ENCODE assay signal across 3 fruit fly cellular contexts in genomic region chr2L:2906122-2906521, dm6.
TF ChIP-seq lines count a peak whose summit lies in the region.

No protein-coding gene starts in this region.

- no peak for TF ChIP-seq CTCF in whole organism, embryonic (GFP tag; optimal IDR thresholded peaks at IDR 0.05; lab: Kevin White, UChicago)

TF ChIP-seq in whole organism, adult, 20 proteins besides CTCF, POLR2A, EP300 and RAD21:
- TF ChIP-seq bab1 (GFP tag; optimal IDR thresholded peaks at IDR 0.05; lab: Kevin White, UChicago) (no peak), CG5204 (GFP tag; optimal IDR thresholded peaks at IDR 0.05; lab: Kevin White, UChicago) (no peak), Clk (GFP tag; optimal IDR thresholded peaks at IDR 0.05; lab: Kevin White, UChicago) (no peak), ovo (GFP tag; optimal IDR thresholded peaks at IDR 0.05; lab: Kevin White, UChicago) (peak; percentile 28), tj (GFP tag; optimal IDR thresholded peaks at IDR 0.05; lab: Kevin White, UChicago) (peak; percentile 3), CG33017 (tag; optimal IDR thresholded peaks at IDR 0.05; lab: Kevin White, UChicago) (no peak), CG7045 (GFP tag; optimal IDR thresholded peaks at IDR 0.05; lab: Kevin White, UChicago) (peak; percentile 26), CG14711 (tag; optimal IDR thresholded peaks at IDR 0.05; lab: Kevin White, UChicago) (no peak), CG7101 (tag; optimal IDR thresholded peaks at IDR 0.05; lab: Kevin White, UChicago) (peak; percentile 2), toe (GFP tag; optimal IDR thresholded peaks at IDR 0.05; lab: Kevin White, UChicago) (no peak), cic (GFP tag; optimal IDR thresholded peaks at IDR 0.05; lab: Kevin White, UChicago) (peak; percentile 64), Hr96 (GFP tag; optimal IDR thresholded peaks at IDR 0.05; lab: Kevin White, UChicago) (no peak), Crg-1 (GFP tag; optimal IDR thresholded peaks at IDR 0.05; lab: Kevin White, UChicago) (no peak), CG11617 (GFP tag; optimal IDR thresholded peaks at IDR 0.05; lab: Kevin White, UChicago) (peak; percentile 23), CG12768 (GFP tag; optimal IDR thresholded peaks at IDR 0.05; lab: Kevin White, UChicago) (peak; percentile 57), cnc (optimal IDR thresholded peaks at IDR 0.05; lab: Kevin White, UChicago) (no peak), kay (GFP tag; lab: Kevin White, UChicago; ENCODE audit: borderline replicate concordance) (no peak), Mnt (GFP tag; optimal IDR thresholded peaks at IDR 0.05; lab: Kevin White, UChicago) (no peak), pad (GFP tag; optimal IDR thresholded peaks at IDR 0.05; lab: Kevin White, UChicago) (peak; percentile 24), CG1620 (GFP tag; optimal IDR thresholded peaks at IDR 0.05; lab: Kevin White, UChicago) (no peak)

TF ChIP-seq in whole organism, embryonic, 481 proteins besides CTCF, POLR2A, EP300 and RAD21 (continues in another document):
- TF ChIP-seq CG13296 (GFP tag; optimal IDR thresholded peaks at IDR 0.05; lab: Kevin White, UChicago) (peak; percentile 9), ATbp (GFP tag; optimal IDR thresholded peaks at IDR 0.05; lab: Kevin White, UChicago) (peak; percentile 17), CG7372 (GFP tag; IDR thresholded peaks at IDR 0.05; lab: Robert Waterston, UW) (no peak), grn (GFP tag; optimal IDR thresholded peaks at IDR 0.05; lab: Kevin White, UChicago) (peak; percentile 66), CG17385 (GFP tag; optimal IDR thresholded peaks at IDR 0.05; lab: Kevin White, UChicago) (no peak), sc (optimal IDR thresholded peaks at IDR 0.05; lab: Kevin White, UChicago) (no peak), sc (GFP tag; optimal IDR thresholded peaks at IDR 0.05; lab: Kevin White, UChicago) (peak; percentile 34), bsh (GFP tag; optimal IDR thresholded peaks at IDR 0.05; lab: Kevin White, UChicago) (peak in 1 of 2 experiments; percentile 45), wek (GFP tag; optimal IDR thresholded peaks at IDR 0.05; lab: Kevin White, UChicago) (peak; percentile 7), run (tag; optimal IDR thresholded peaks at IDR 0.05; lab: Kevin White, UChicago) (peak; percentile 21), CG1792 (GFP tag; optimal IDR thresholded peaks at IDR 0.05; lab: Kevin White, UChicago) (peak; percentile 1), CG6254 (GFP tag; optimal IDR thresholded peaks at IDR 0.05; lab: Kevin White, UChicago) (peak; percentile 42), Xrp1 (GFP tag; IDR thresholded peaks at IDR 0.05; lab: Robert Waterston, UW) (peak; percentile 50; the same call in 1 of the 2 replicates), sug (tag; optimal IDR thresholded peaks at IDR 0.05; lab: Kevin White, UChicago) (peak; percentile 79), CG18764 (GFP tag; optimal IDR thresholded peaks at IDR 0.05; lab: Kevin White, UChicago) (peak; percentile 8), CG4707 (GFP tag; optimal IDR thresholded peaks at IDR 0.05; lab: Kevin White, UChicago) (peak; percentile 11), CG15696 (tag; optimal IDR thresholded peaks at IDR 0.05; lab: Kevin White, UChicago) (peak; percentile 22), MTF-1 (GFP tag; optimal IDR thresholded peaks at IDR 0.05; lab: Kevin White, UChicago; ENCODE audit: borderline replicate concordance) (peak; percentile 30), chinmo (GFP tag; IDR thresholded peaks at IDR 0.05; lab: Robert Waterston, UW; ENCODE audit: partially characterized antibody) (0 out of 4 replicates have a peak, but pooled peaks have one; percentile 30), lab (GFP tag; optimal IDR thresholded peaks at IDR 0.05; lab: Kevin White, UChicago) (peak; percentile 52), Atf3 (GFP tag; optimal IDR thresholded peaks at IDR 0.05; lab: Kevin White, UChicago) (no peak), CG7987 (GFP tag; optimal IDR thresholded peaks at IDR 0.05; lab: Kevin White, UChicago) (peak; percentile 35), mirr (GFP tag; optimal IDR thresholded peaks at IDR 0.05; lab: Kevin White, UChicago) (peak; percentile 7), HHEX (GFP tag; optimal IDR thresholded peaks at IDR 0.05; lab: Kevin White, UChicago) (peak; percentile 24), ftz-f1 (GFP tag; optimal IDR thresholded peaks at IDR 0.05; lab: Kevin White, UChicago) (no peak), dimm (GFP tag; IDR thresholded peaks at IDR 0.05; lab: Robert Waterston, UW) (no peak), exex (tag; optimal IDR thresholded peaks at IDR 0.05; lab: Kevin White, UChicago) (peak; percentile 50), Med (GFP tag; lab: Kevin White, UChicago) (peak; percentile 48), dmrt11E (tag; optimal IDR thresholded peaks at IDR 0.05; lab: Kevin White, UChicago) (peak; percentile 29), CG8281 (tag; optimal IDR thresholded peaks at IDR 0.05; lab: Kevin White, UChicago) (no peak), CG2678 (tag; optimal IDR thresholded peaks at IDR 0.05; lab: Kevin White, UChicago) (peak; percentile 50), gem (tag; optimal IDR thresholded peaks at IDR 0.05; lab: Kevin White, UChicago) (peak; percentile 17), sens (GFP tag; lab: Kevin White, UChicago) (peak; percentile 68), CG1603 (tag; optimal IDR thresholded peaks at IDR 0.05; lab: Kevin White, UChicago) (peak; percentile 7), CG18262 (tag; optimal IDR thresholded peaks at IDR 0.05; lab: Kevin White, UChicago) (peak; percentile 27), lola (GFP tag; optimal IDR thresholded peaks at IDR 0.05; lab: Kevin White, UChicago) (no peak), Asciz (GFP tag; optimal IDR thresholded peaks at IDR 0.05; lab: Kevin White, UChicago) (peak; percentile 54)

TF ChIP-seq in whole organism, prepupa, 60 proteins besides CTCF, POLR2A, EP300 and RAD21:
- no peak for TF ChIP-seq dac (GFP tag; optimal IDR thresholded peaks at IDR 0.05; lab: Kevin White, UChicago)
- no peak for TF ChIP-seq Sox15 (GFP tag; optimal IDR thresholded peaks at IDR 0.05; lab: Kevin White, UChicago)
- no peak for TF ChIP-seq CG8119 (GFP tag; IDR thresholded peaks at IDR 0.05; lab: Robert Waterston, UW)
- no peak for TF ChIP-seq CG15336 (GFP tag; IDR thresholded peaks at IDR 0.05; lab: Robert Waterston, UW)
- TF ChIP-seq vri (GFP tag; optimal IDR thresholded peaks at IDR 0.05; lab: Kevin White, UChicago), result peak; percentile 59
- TF ChIP-seq fkh (GFP tag; optimal IDR thresholded peaks at IDR 0.05; lab: Kevin White, UChicago), result peak; percentile 74
- TF ChIP-seq CG8632 (GFP tag; optimal IDR thresholded peaks at IDR 0.05; lab: Kevin White, UChicago), result no peak
- TF ChIP-seq eg (GFP tag; IDR thresholded peaks at IDR 0.05; lab: Robert Waterston, UW), result 0 out of 3 replicates have a peak, but pooled peaks have one; percentile 25
- TF ChIP-seq Met (GFP tag; optimal IDR thresholded peaks at IDR 0.05; lab: Kevin White, UChicago), result no peak
- no peak for TF ChIP-seq CG11294 (GFP tag; IDR thresholded peaks at IDR 0.05; lab: Robert Waterston, UW)
- no peak for TF ChIP-seq Hr39 (GFP tag; optimal IDR thresholded peaks at IDR 0.05; lab: Kevin White, UChicago)
- peak; percentile 12 for TF ChIP-seq Eip78C (GFP tag; lab: Kevin White, UChicago)
- no peak for TF ChIP-seq Hr4 (GFP tag; optimal IDR thresholded peaks at IDR 0.05; lab: Kevin White, UChicago)
